Worm (Caenorhabditis elegans) whole organism, late embryonic: ENCODE results near the gene C33G3.5.

ENCODE experiments used
- K02D7.2 ChIP-seq: sonication (generic microtip); optimal IDR thresholded peaks from 2 replicates; lab custom pipeline; 2017; ENCODE audit warnings: mild to moderate bottlenecking, missing genetic modification characterization, missing compliant biosample characterization
- fkh-10 ChIP-seq: fragments of 150-350 bp; optimal IDR thresholded peaks from 2 replicates; lab custom pipeline; 2014; ENCODE audit warnings: missing biosample characterization, missing genetic modification reagents, missing genetic modification characterization
- hlh-8 ChIP-seq: sonication (generic microtip); optimal IDR thresholded peaks from 2 replicates; lab custom pipeline; 2016; ENCODE audit warnings: missing genotype, missing genetic modification characterization, missing compliant biosample characterization
- lin-11 ChIP-seq: fragments of 200-800 bp; sonication (Bioruptor generic); optimal IDR thresholded peaks from 2 replicates; lab custom pipeline; 2018; ENCODE audit warnings: mild to moderate bottlenecking, missing genetic modification characterization, missing compliant biosample characterization
- nfya-1 ChIP-seq: sonication (generic microtip); optimal IDR thresholded peaks from 2 replicates; lab custom pipeline; 2017; ENCODE audit warnings: missing genetic modification characterization, mild to moderate bottlenecking, missing compliant biosample characterization, antibody characterized with exemption, moderate library complexity
- nhr-11 ChIP-seq: fragments of 150-350 bp; optimal IDR thresholded peaks from 2 replicates; lab custom pipeline; 2014; ENCODE audit warnings: missing biosample characterization, missing genetic modification characterization
- pat-9 ChIP-seq: fragments of 200-800 bp; sonication (Bioruptor generic); optimal IDR thresholded peaks from 2 replicates; lab custom pipeline; 2018; ENCODE audit warnings: mild to moderate bottlenecking, missing genetic modification characterization, moderate library complexity, missing compliant biosample characterization
- sdc-2 ChIP-seq: sonication (generic microtip); optimal IDR thresholded peaks from 2 replicates; lab custom pipeline; 2016; ENCODE audit warnings: missing genotype, missing genetic modification characterization, missing compliant biosample characterization
- tbx-2 ChIP-seq: sonication (generic microtip); optimal IDR thresholded peaks from 2 replicates; lab custom pipeline; 2016; ENCODE audit warnings: missing genetic modification characterization, missing compliant biosample characterization
- unc-86 ChIP-seq: sonication (generic microtip); optimal IDR thresholded peaks from 2 replicates; lab custom pipeline; 2016; ENCODE audit warnings: missing genetic modification characterization, missing compliant biosample characterization

DNA sequence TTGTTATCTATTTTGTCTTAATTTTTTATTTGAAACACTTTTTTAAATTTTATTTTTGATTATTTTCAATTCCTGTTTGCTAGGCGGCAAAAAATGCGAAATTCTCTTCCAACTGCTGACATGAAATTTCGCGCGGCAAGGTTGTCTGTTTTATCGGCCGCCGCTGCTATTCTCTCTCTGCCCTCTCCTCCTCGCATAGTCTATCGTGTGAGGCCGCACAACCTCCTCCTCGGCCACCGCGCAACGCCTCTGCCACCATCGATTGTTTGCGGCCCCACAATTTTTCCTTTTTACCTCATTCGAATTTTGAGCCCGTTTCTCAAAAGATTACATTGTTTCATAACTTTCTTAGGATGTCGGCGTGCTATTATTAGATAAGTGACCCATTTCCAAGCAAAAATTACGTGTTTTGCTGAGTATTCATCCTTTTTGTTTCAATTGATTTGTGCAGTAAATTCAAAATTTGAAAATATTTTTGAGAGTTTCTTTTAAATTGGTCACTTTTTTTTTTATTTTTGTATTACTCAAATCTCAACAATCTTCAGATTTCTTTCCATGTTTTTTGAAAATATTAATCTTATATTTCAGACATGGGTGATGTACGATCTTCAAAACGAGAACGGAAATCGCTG is 48.9 kb upstream of the C33G3.5 start, which contains the start of gene F28H6.4:
- TF ChIP-seq unc-86 (no peak), nfya-1 (peak; percentile 28), nhr-11 (tag; lab: Kevin White, UChicago) (no peak), tbx-2 (tag; lab: Kevin White, UChicago) (peak; percentile 35), sdc-2 (tag; lab: Kevin White, UChicago) (no peak), lin-11 (no peak), K02D7.2 (tag; lab: Kevin White, UChicago) (no peak), hlh-8 (tag; lab: Kevin White, UChicago) (no peak), fkh-10 (GFP tag; lab: Kevin White, UChicago) (no peak), pat-9 (tag; lab: Kevin White, UChicago) (no peak)
